Worm (Caenorhabditis elegans) whole organism, L2 larva: Measurements from ENCODE around the gene sdz-21.

Experiments used
- mab-5 ChIP-seq: fragments of 150-350 bp; optimal IDR thresholded peaks from 2 replicates; lab custom pipeline; 2014; ENCODE audit warnings: missing biosample characterization, missing genetic modification characterization
- sma-3 ChIP-seq: sonication (generic microtip); optimal IDR thresholded peaks from 2 replicates; lab custom pipeline; 2016; ENCODE audit warnings: missing genetic modification reagents, missing genetic modification characterization, missing compliant biosample characterization
- unc-39 ChIP-seq: fragments of 150-350 bp; optimal IDR thresholded peaks from 2 replicates; lab custom pipeline; 2014; ENCODE audit warnings: missing biosample characterization, missing genetic modification characterization

DNA sequence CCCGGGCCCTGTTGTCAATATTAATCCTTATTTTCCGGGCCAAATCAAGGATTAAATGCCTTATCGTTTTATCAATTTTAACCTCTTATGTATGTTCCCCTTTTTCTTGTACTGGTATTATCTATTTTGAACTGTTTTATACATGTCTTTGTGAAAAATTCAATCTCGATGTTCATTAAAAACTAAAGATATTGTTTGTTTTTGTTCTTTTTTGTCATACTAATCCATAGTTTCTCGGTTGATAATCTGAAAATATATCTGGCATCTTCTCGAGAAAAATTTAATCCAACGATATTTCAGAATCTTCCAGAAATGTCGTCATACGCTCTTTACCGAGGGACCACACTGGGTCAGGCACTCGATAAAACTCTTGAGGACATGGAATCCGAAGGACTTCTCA, 36.9 kb upstream of the sdz-21 start, which contains the start of gene B0336.13:
- no peak for TF ChIP-seq sma-3 (GFP tag; lab: Kevin White, UChicago)
- no peak for TF ChIP-seq mab-5 (tag; lab: Kevin White, UChicago)
- TF ChIP-seq unc-39 (tag; lab: Kevin White, UChicago) = no peak
